Worm (Caenorhabditis elegans): Measurements from ENCODE around the gene era-1.

era-1 gene

DNA sequence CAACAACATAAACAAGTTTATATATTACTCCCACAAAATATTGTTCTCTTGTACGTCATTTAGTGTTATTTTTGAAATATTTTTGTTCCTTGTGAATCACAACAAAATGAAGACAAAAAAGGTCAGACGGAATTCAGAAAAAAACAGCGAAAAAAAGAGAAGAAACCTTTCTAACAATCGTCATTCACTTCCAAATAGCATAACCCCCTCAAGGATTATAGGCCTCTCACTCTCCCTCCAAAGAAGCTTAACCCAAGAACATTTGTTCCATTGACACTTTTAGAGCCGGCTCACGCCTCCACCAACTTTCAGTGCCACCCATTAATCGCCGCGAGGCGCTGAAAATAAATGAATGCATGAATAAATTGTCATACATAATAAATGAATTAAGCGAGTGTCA is 43.3 kb upstream of the era-1 start:
- no peak for TF ChIP-seq ham-2 (GFP tag; optimal IDR thresholded peaks at IDR 0.05)
- no peak for TF ChIP-seq pha-4 (tag; optimal IDR thresholded peaks at IDR 0.05)
- TF ChIP-seq ceh-83 (GFP tag; optimal IDR thresholded peaks at IDR 0.05) = no peak
- TF ChIP-seq ceh-39 (tag; optimal IDR thresholded peaks at IDR 0.05) = no peak
- no peak for TF ChIP-seq ceh-43 (GFP tag; optimal IDR thresholded peaks at IDR 0.05)
- TF ChIP-seq cnd-1 (tag; optimal IDR thresholded peaks at IDR 0.05) = no peak
- TF ChIP-seq elt-1 (tag; optimal IDR thresholded peaks at IDR 0.05; ENCODE audit: borderline replicate concordance, insufficient read depth) = no peak
- TF ChIP-seq ces-1 (GFP tag; optimal IDR thresholded peaks at IDR 0.05) = no peak
- TF ChIP-seq nhr-237 (tag; optimal IDR thresholded peaks at IDR 0.05) = no peak
- no peak for TF ChIP-seq bed-3 (GFP tag; optimal IDR thresholded peaks at IDR 0.05)

DNA sequence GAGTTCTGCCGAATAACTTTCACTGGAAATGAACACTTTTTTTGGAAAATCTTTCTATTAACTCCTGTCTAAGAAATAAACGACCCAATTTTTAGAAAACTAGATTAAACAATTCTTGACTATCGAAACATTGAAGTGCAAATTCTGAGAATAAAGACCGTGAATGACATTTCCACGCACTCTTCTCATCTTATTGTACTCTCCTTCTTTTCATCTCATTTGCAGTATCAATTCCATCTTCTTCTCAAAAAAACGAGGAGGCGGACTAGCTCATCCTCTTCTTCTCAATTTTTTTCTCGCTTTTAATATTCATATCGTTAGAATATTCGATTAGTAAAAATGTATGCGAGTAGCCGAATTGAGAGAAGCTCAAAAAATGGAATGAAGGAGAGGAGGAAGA is 41.2 kb upstream of the era-1 start:
- TF ChIP-seq sem-2 (GFP tag; optimal IDR thresholded peaks at IDR 0.05) (no peak), ces-1 (GFP tag; optimal IDR thresholded peaks at IDR 0.05) (peak; percentile 25)

DNA sequence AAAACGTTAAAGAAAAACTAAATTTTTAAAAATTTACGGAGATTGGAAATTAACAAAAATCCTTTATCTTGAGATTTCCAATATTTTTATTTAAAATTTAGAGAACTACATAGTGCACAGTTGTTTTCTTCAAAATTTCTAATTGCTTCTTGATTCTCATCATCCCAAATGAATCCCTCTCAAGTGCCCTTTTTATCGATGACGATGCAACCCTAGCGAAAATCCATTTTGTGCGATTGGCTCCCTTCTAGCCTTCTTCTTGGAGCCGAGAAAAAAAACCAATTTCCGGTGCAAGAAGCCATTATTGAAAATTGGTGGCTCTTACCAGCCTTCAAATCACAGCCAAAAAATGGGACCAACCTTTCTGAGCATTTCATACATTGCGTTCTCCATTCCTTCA is 40.4 kb upstream of the era-1 start:
- TF ChIP-seq unc-120 (tag; optimal IDR thresholded peaks at IDR 0.05; ENCODE audit: poor library complexity, severe bottlenecking) (no peak), sptf-1 (tag; optimal IDR thresholded peaks at IDR 0.05) (no peak), blmp-1 (tag; optimal IDR thresholded peaks at IDR 0.05) (no peak)

DNA sequence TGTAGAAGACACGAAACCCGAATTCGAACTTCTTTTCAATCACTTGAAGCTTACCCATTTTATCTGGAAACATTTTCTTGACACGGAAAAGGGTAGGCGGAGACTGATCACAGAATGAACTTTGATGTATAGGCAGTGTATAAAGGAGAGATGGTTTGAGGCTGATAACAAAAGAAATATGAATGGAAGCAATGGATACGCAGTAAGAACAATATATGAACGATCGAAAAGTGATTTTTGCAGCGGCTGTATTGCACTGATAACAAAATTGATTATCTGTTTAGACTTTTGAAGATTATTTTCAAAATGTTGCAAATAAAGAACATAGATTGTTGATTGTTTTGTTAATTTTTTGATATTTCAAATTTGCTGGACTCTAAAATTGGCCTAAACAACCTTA is 37.1 kb upstream of the era-1 start, which contains the start of gene pmp-5:
TSS of gene pmp-5 (minus strand) at position 63 of the 400 bp plus-strand sequence.
- no peak for TF ChIP-seq tbx-8 (GFP tag; optimal IDR thresholded peaks at IDR 0.05)
- TF ChIP-seq M03D4.4 (tag; optimal IDR thresholded peaks at IDR 0.05) = no peak
- no peak for TF ChIP-seq hlh-1 (tag; optimal IDR thresholded peaks at IDR 0.05)
- no peak for TF ChIP-seq nhr-2 (tag; optimal IDR thresholded peaks at IDR 0.05)
- no peak for TF ChIP-seq unc-62 (GFP tag; optimal IDR thresholded peaks at IDR 0.05)

DNA sequence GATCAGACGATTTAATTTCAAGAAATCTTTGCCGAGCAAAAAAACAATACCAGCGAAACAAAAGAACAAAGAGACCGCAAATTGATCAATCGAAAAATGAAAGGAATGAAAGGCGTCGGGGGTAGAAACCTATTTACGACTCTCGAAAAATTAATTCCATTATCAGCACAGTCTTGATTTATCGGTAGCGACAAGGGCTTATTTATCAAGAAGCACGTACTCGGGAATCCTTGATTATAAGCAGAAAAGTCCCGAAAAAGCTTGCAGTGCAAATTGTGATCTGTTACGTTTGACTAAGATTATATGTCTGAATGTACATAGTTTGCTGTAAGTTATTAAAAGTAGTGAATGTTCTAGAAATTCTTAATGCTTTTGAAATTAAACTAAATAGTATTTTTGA is 36.3 kb upstream of the era-1 start:
- TF ChIP-seq unc-62 (GFP tag; optimal IDR thresholded peaks at IDR 0.05) (no peak), lsy-2 (tag; optimal IDR thresholded peaks at IDR 0.05) (no peak), sem-2 (GFP tag; optimal IDR thresholded peaks at IDR 0.05) (no peak), nhr-2 (tag; optimal IDR thresholded peaks at IDR 0.05) (no peak), bed-3 (GFP tag; optimal IDR thresholded peaks at IDR 0.05) (no peak), ceh-83 (GFP tag; optimal IDR thresholded peaks at IDR 0.05) (no peak), zip-8 (tag; optimal IDR thresholded peaks at IDR 0.05) (no peak)

DNA sequence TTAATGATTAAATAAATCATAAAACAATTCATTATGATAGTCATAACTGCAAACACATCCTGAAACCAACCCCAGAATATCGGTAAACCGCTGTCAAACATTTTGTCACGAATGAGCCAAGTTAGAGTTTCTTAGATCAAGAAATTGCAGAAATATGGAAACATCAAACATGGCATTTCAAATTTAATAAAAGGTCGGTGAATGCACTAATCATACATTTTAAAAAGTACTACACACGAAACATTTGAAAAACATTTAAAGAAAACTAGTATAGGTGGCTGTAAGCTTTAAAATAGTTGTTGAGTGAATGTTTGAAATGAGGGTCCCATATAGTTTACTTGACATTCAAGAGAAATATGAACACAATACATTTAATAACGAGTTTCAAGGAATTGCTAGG is 34.1 kb upstream of the era-1 start, which contains the start of gene str-180:
TSS of gene str-180 (minus strand) at position 101 of the 400 bp plus-strand sequence.
- TF ChIP-seq ceh-39 (tag; optimal IDR thresholded peaks at IDR 0.05) (no peak), elt-1 (tag; optimal IDR thresholded peaks at IDR 0.05; ENCODE audit: borderline replicate concordance, insufficient read depth) (no peak), ztf-11 (tag; optimal IDR thresholded peaks at IDR 0.05) (no peak), nhr-2 (tag; optimal IDR thresholded peaks at IDR 0.05) (no peak), lin-13 (tag; optimal IDR thresholded peaks at IDR 0.05) (no peak), ces-1 (GFP tag; optimal IDR thresholded peaks at IDR 0.05) (no peak), snpc-4 (tag; optimal IDR thresholded peaks at IDR 0.05) (no peak), mep-1 (tag; optimal IDR thresholded peaks at IDR 0.05) (no peak), nhr-12 (tag; optimal IDR thresholded peaks at IDR 0.05) (no peak), unc-62 (GFP tag; optimal IDR thresholded peaks at IDR 0.05) (no peak), lin-32 (GFP tag; optimal IDR thresholded peaks at IDR 0.05) (no peak), cnd-1 (tag; optimal IDR thresholded peaks at IDR 0.05) (no peak), bed-3 (GFP tag; optimal IDR thresholded peaks at IDR 0.05) (no peak)

DNA sequence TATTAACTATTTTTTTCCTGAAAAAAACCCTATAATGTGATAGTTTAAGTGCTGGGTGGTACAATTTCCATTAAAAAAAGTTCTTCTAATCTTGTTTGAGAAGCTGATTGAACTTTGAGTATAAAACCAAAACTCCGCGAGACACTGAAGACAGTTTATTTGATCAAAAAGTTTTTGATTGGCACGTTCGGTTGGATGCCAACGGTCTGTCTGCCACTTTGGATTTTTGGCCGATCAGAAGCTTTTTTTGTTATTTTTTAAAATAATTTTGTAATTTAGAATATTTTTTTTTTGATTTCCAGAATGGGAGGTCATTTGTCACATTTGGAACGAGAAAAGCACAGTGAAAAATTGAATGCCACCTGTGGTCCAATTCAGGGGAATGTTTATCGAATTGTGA is 33.3 kb upstream of the era-1 start, which contains the start of gene cest-28:
TSS of gene cest-28 (plus strand) at position 301 of the 400 bp plus-strand sequence.
- TF ChIP-seq hlh-1 (tag; optimal IDR thresholded peaks at IDR 0.05) (no peak), elt-3 (tag; optimal IDR thresholded peaks at IDR 0.05) (no peak), unc-120 (tag; optimal IDR thresholded peaks at IDR 0.05; ENCODE audit: poor library complexity, severe bottlenecking) (no peak)

Data from whole organism, mixed stage, embryonic.